Fruit fly (Drosophila melanogaster) S2 (cell line): Measurements from ENCODE around the gene Gip.

ENCODE experiments used
- CG8478 ChIP-seq: fragments of >200 bp; optimal IDR thresholded peaks from 2 replicates; lab custom pipeline; 2018
- CTCF ChIP-seq, 2 experiments: fragments of >200 bp; optimal IDR thresholded peaks; 2 replicates each; lab custom pipeline; 2018

Gip gene

DNA sequence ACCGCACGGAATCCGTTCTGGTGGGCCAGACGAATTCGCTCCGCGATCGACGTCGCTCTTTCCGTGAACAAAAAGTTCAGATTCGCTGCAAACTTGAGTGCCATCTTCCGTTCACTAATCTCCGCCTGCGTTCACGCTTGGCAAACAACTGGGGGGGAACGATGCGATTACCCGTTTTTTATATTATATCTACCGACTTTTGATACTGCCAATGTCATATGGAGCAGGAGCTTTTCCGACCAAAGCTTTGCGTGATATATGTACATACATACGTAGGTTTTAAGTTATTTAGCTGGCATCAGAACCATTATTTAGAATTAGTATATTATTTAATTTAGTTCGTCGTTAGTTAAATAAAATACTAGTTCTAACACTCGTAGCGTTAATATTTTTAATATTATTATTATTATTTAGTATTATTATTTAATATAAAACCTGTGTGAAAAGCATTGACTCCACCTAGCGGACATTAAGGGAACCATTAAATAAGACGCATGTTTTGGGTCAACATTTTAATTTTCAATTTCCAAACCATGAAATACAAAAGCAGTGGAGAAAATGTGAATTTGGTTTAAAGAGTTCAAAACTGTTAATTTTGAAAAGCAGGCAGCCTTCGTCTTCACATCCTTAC lies at the start of gene Gip:
Gene Gip (minus strand): TSS at position 214 of the 631 bp plus-strand sequence.
- TF ChIP-seq CG8478 (lab: Kevin White, UChicago) (no peak), CTCF (optimal IDR thresholded peaks at IDR 0.05; lab: Kevin White, UChicago) (peak; percentile 39 to 49)

DNA sequence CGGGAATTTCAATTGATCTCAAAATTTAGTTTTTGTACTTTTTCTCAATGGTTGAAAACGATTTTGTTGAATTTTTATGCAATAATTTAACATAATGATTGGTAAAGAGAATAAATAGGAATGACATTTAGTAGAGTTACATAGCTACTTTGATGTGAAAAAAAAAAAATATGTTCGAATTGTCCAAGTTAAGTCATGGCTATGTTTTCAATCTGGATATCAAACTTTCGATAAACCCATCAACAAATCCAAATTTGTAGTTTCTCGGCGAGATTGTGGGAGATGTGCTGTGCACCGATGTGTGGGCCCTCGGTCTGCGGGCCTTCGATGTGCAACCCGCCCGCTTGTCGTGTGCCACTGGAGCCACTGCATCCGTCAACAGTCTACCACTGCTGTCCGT lies 45.5 kb upstream of the Gip start, which contains the start of the genes CG32686 and CG2898:
Gene CG32686 (minus strand): TSS at position 101 of the 400 bp plus-strand sequence.
Gene CG2898 (plus strand): TSS at position 159 of the 400 bp plus-strand sequence.
- no peak for TF ChIP-seq CG8478 (lab: Kevin White, UChicago)
- TF ChIP-seq CTCF (optimal IDR thresholded peaks at IDR 0.05; lab: Kevin White, UChicago): no peak

DNA sequence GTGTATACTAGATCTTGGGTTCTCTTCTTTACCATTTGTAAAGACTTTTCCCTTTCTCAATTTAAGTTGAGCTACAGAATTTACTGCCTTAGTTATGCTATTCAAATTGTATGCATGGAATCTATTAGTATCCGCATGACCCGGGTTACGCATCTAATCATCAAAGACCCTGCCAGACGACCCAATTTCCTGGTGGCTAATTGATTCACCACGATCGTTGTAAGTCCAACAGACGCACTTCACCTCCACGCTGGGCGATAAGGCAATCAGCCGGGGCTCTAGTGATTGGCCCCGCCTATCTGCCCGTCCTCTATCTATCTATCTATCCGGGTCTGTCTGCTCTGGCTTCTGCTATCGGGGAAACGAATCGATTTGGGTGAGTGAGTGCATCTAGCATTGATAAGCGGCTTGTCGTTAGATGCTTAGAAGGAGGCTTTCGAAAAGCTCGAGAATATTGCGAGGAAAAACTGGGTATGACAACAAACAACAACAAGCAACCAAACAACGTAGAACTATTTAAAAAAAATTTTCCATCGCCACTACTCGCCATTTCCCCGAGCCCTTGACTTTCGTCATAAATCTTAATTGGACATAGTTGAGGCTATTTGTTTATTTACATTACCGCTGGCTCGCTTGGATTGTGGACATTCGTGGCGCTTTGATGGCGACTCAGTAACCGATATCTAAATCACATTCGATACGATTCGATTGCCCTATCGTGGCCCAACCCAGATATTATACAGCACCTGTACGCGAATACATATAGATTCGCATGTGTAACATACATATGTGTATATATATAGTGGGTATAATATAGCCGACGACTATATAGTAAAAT lies 40.7 kb upstream of the Gip start:
- no peak for TF ChIP-seq CG8478 (lab: Kevin White, UChicago)
- TF ChIP-seq CTCF (optimal IDR thresholded peaks at IDR 0.05; lab: Kevin White, UChicago): no peak

DNA sequence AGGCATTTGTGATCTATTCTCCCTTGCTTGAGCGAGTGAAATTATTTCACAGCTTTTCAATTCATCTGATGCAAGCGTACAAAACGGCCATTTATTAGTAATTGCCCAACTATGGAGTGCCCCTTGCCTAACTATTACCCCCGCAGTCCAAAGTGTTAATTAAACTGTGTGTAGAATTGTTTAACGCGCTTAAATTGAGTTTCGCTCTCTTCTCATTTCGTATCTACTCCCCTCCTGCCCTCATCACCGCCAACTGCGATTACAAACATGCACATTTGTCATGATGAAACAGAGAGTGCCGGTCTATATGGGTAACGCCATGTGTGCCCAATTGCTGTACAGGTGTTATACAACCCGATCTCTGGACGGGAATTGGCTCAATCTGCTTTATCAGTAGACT lies 40.1 kb upstream of the Gip start:
- TF ChIP-seq CTCF (optimal IDR thresholded peaks at IDR 0.05; lab: Kevin White, UChicago): no peak
- TF ChIP-seq CG8478 (lab: Kevin White, UChicago): no peak

DNA sequence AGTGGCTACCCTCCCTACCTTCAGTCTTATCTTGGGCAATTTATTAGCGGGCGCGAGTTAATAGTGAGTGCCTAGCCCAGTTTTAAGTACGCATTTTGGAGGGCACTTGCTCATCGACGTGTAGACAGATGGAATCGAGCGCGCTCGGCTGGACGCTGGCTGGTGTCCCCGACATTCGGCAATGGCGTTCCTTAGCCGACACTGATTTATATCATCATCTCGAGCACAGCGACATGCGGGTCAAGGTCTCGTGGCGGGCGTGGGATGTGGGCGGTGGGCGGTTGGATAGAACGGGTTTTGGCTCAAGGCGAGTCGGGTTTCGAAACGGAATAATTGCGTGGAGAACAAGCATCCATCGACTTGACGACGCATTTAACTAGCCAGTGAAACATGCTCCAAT lies 39.6 kb upstream of the Gip start:
- TF ChIP-seq CG8478 (lab: Kevin White, UChicago) (no peak), CTCF (optimal IDR thresholded peaks at IDR 0.05; lab: Kevin White, UChicago) (no peak)

DNA sequence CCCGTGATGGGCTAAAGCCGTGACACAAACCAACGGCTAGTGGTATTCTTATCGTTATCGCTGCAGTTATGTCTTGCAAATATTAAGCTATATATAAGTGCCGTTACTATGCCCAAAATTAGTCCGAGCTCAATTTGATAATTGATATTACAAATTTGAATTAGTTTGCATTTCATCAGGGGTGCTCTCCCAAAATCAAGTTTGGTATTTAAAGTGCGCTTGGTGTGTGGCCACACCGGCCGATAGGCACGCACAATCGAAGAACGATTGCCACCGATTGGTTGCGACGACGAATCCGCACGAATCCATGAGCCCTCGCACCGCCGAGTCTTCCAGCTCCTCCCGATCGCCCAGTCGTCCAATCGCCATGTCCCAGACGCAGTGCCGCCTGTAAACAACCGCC lies 38.1 kb upstream of the Gip start, which contains the start of gene CG17841:
Gene CG17841 (plus strand): TSS at position 252 of the 403 bp plus-strand sequence.
- TF ChIP-seq CG8478 (lab: Kevin White, UChicago): no peak
- peak in 1 of 2 experiments; percentile 12 for TF ChIP-seq CTCF (optimal IDR thresholded peaks at IDR 0.05; lab: Kevin White, UChicago)

DNA sequence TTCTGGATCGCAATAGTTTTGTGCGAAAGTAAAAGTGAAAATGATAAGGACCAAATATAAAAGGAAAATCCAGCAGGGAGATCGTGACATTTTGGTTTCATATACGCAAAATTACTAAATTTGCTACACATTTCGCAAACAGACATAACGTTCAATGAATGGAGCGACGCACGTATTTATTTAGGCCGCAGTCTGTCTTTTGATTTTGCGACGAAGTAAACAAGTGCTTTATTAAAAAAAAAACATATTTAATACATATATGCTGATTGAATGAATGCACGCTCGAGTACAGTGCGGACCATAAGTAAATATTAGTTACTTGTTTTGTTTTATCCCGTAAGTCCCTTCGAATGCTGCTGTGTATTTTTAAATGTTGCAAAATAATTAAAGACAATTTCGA lies 37.7 kb upstream of the Gip start, which contains the start of gene CG32679:
Gene CG32679 (minus strand): TSS at position 101 of the 400 bp plus-strand sequence.
- TF ChIP-seq CG8478 (lab: Kevin White, UChicago) (no peak), CTCF (optimal IDR thresholded peaks at IDR 0.05; lab: Kevin White, UChicago) (no peak)

DNA sequence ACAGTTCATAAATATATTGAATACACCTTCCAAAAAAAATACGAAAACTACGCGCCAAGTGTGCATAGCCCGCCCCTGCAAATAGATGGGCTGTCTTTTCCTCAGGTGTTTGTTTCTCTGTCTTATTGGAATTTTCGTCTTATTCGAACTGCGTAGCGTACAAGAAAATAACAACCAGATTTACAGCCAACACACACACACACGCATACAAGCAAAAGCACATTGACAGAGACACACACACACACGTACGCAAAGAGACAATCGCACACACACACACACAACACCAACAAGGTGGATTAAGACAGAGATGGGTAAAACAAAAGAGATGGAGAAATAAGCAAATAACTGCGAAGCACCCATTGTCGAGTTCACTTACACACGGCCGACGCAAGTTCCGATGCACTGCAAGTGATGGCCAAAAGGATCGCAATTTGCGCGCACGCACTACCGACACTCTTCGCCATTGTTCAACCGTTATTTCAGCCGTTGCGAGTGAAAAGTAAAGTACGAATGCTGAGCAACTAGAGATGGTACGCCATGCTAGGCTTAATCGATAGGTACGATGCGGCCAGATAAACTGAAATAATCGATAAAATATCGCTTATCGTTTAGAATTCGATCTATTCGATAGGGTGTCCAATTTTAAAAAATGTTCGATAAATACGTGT lies 36.2 kb upstream of the Gip start:
- TF ChIP-seq CTCF (optimal IDR thresholded peaks at IDR 0.05; lab: Kevin White, UChicago) (no peak), CG8478 (lab: Kevin White, UChicago) (no peak)

DNA sequence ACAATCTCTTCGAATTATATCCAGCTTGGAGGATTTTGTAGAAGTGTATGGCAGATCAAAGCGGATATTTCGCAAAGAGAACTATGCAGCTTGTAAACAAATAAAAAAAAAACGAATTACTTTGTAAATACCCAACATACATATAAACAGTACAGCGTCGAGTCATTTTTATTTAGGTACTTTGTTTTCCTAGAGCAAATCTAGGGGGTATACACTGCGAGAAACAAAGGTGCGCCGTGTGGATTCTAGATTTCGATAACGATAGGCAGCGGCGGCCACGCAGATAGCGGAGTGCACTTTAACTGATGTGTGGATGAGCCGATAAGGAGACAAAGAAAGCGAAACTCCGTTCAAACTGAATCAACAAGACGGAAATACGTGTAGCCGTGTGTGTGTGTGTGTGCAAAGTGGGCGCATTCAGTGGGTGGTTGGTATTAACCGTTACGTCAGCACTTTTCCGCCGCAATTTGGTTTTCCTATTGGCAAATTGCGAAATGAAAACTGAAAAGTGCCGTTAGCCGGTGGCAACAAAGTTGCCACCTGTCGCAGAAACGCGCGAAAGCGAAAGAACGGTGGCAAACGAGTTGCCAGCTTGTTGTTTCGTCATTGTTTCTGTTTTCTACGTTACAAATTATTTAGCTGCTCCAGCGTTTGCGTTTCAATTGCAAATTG lies 35.0 kb upstream of the Gip start:
- TF ChIP-seq CTCF (optimal IDR thresholded peaks at IDR 0.05; lab: Kevin White, UChicago) (no peak), CG8478 (lab: Kevin White, UChicago) (no peak)

DNA sequence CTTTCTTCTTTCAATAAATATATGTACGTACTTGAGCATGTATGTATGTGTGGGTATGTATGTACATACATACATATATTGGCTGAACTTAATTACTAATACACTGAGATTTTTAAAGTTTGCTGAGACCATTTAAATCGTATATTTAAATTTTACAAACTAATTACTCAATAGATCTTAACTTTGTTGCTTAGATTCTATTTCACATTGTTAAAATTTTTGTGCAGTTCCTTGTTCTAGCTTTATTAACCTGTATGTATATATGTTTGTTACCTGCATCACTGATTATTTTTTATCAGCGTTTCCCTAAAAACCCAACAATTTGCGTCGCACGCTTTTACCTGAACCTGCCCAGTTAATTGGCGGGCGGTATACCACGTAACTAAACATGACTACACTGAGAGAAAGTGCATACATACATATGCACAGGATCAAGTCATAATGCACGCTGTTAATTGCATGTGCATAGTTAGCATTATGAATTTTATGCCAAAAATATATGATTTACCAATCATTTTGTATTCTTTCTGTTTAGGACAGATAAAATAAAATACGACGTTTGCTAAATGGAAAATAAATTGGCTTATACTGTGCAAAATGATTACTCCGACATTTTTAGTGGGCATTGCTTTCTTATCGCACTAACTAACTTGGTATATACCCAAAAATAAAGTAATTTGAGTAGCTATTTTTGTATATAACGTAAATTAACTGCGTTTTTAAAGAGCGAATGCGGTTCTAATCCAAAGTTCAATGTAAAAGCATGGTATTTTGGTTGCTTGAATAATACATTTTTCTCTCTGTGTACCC lies 33.1 kb upstream of the Gip start:
- TF ChIP-seq CG8478 (lab: Kevin White, UChicago) (no peak), CTCF (optimal IDR thresholded peaks at IDR 0.05; lab: Kevin White, UChicago) (no peak)

DNA sequence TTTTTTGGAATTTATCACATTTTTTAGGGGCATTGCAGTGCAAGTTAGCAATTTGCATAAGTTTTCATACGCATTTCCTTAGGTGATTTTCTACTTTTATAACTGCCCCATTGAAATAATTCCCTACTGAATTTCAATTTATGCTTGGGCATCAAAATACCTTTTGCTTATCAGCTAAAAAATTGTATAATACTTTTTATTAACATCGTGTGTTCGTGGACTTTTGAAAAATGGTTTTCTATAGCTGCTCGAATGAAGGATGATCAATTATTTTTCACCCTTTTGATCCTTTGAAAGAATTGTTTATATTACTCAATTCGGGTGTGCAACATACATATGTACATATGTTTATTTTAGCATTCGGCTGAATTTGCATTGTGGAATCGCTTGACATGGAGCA lies 32.5 kb upstream of the Gip start:
- no peak for TF ChIP-seq CTCF (optimal IDR thresholded peaks at IDR 0.05; lab: Kevin White, UChicago)
- TF ChIP-seq CG8478 (lab: Kevin White, UChicago): no peak

DNA sequence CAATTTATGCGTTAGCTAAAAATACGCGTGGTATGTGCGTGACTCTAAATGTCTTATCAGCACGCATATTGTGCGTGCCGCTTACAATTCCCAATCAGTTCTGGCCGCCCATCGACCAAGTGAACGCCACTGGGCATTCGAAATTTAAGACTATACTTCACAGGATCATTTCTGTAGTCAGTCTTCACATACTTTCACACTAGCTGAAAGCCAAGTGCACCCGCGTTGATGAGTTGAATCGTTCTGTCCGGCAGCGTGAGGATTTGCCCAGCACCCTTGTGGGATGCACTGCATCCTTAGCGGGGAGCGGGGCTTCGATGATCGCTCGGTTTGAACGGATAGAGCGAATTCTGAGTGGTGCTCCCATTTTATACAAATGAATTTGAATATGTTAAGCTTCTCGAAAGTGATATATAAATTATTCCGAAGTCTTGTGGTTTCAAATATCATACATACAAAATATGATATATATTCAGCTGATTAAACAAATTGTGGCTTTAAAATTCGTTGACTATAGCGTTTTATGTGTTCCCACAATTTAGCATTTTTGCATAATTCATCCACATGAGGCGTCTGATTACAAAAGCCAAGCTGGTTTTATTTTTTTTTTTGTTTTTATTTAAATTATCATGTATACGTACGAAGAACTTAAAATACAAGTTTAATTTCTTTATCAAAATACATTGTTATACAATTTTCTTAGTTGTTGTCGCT lies 18.5 kb upstream of the Gip start:
- TF ChIP-seq CTCF (optimal IDR thresholded peaks at IDR 0.05; lab: Kevin White, UChicago): no peak
- TF ChIP-seq CG8478 (lab: Kevin White, UChicago): no peak

DNA sequence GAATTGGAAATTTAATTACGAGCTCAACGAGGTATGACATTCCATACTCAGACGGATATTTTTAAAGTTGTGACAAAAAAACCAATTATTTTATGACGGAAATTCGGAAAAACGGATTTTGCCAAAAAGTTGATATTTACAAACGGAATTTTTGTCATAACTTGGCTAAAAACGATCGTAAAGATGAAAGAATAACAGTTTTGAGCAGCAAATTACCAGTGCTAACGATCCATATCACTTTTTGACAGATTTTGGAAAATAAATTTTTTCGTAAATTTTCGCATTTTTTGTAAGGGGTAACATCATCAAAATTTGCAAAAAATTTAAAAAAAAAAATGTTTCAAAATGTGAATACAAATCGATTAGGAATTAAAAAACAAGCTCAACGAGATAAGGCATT lies 10.8 kb upstream of the Gip start:
- TF ChIP-seq CG8478 (lab: Kevin White, UChicago) (no peak), CTCF (optimal IDR thresholded peaks at IDR 0.05; lab: Kevin White, UChicago) (no peak)
